Fruit fly (Drosophila melanogaster): ENCODE data around the gene CG6763.

CG6763 gene

DNA sequence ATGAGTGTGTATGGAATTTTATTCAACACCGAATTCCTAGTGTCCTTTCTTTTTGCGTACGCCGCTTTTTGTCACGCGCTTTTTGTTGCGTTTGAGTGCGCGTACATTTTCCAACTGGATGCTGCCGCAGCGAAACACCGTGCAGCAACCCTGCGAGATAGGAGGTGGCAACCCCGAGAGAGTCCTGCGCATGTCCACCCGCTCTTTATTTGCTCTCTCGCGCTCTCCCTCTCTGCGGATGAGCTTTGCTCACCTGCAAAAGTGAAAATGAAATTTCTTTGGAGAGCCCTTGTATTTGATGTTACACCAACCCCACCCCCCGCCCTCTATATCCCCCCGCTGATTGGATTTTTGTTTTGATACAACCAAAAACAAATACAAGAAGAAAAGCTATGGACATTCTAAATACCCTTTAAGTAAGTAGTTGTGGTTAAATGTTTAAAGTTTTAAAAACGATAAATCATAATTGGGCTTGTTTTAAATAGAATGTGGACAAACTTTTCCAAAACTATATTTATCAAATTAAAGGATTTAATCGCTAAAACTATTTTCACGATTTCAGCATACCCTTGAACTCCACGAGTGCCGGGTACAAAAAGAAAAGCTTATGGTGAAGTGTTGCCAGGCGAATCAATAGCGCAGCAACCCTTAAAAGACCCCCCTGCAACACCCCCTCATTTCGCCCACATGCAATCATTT lies 43.7 kb upstream of the CG6763 start (continued):
- TF ChIP-seq CG12769 (tag; optimal IDR thresholded peaks at IDR 0.05), result no peak

DNA sequence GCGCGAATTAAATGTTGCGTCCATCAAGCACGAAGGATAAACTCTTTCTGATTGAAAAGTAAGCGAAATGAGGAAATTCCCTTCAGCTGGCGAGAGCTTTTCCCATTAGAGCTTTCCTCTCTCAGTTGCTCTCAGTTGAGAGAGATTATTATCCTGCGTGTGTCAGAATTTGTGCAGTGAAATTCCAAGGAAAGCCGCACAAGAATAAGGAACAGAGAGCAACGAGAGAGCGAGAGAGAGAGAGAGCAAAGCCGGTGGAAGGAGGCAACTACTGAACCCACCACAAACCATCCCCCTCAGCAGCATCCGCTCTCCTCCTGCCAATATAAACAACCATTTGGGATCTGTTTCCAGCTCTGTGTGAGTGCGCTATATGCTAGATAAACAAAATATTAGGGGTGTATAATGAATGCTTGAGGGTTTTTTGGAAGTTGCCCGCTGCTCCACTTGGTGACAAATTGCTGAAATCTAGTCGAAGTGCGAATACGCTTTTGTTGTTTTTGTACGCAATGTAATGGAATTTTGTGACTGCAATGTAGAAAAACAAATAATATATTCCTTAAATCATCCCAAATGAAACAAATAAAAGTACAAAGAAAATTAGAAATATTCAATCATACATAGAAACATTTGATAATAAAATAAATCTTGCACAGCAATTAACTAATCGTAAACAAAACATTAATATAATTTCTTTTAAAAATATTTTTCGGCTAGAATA lies 34.8 kb upstream of the CG6763 start, which contains the start of gene CG4467:
CG4467 (minus strand) TSS at position 51 of the 721 bp plus-strand sequence.
- TF ChIP-seq Bgb (GFP tag; IDR thresholded peaks at IDR 0.05; ENCODE audit: partially characterized antibody), result peak; percentile 25; the same call in 1 of the 2 replicates
- peak; percentile 27 for TF ChIP-seq gem (tag; optimal IDR thresholded peaks at IDR 0.05)
- TF ChIP-seq bsh (GFP tag; optimal IDR thresholded peaks at IDR 0.05), result peak in 1 of 2 experiments; percentile 18
- TF ChIP-seq scrt (GFP tag; optimal IDR thresholded peaks at IDR 0.05), result peak; percentile 43
- TF ChIP-seq Trl (optimal IDR thresholded peaks at IDR 0.05), result peak; percentile 88
- TF ChIP-seq Trl (GFP tag; optimal IDR thresholded peaks at IDR 0.05), result peak; percentile 39
- peak; percentile 29 for TF ChIP-seq Hmr (GFP tag; optimal IDR thresholded peaks at IDR 0.05)
- TF ChIP-seq CG15514 (GFP tag; optimal IDR thresholded peaks at IDR 0.05), result peak; percentile 10
- TF ChIP-seq Opbp (GFP tag; IDR thresholded peaks at IDR 0.05; ENCODE audit: partially characterized antibody), result peak; percentile 55; the same call in 1 of the 3 replicates
- no peak for TF ChIP-seq Lpt (GFP tag; optimal IDR thresholded peaks at IDR 0.05)
- TF ChIP-seq zfh1 (GFP tag; IDR thresholded peaks at IDR 0.05), result no peak
- peak; percentile 48; the same call in 1 of the 2 replicates for TF ChIP-seq CG42726 (GFP tag; IDR thresholded peaks at IDR 0.05; ENCODE audit: partially characterized antibody)
- TF ChIP-seq cg (GFP tag; optimal IDR thresholded peaks at IDR 0.05), result peak; percentile 37
- TF ChIP-seq sens (GFP tag), result peak; percentile 11
- TF ChIP-seq esg (GFP tag; conservative IDR thresholded peaks at IDR 0.05), result no peak
- peak; percentile 6 for TF ChIP-seq pfk (GFP tag; optimal IDR thresholded peaks at IDR 0.05)
- peak; percentile 5; the same call in 1 of the 2 replicates for TF ChIP-seq Rfx (GFP tag; IDR thresholded peaks at IDR 0.05)
- no peak for TF ChIP-seq ems (GFP tag; optimal IDR thresholded peaks at IDR 0.05)
- TF ChIP-seq CG32772 (GFP tag; IDR thresholded peaks at IDR 0.05), result no peak
- 0 out of 2 replicates have a peak, but pooled peaks have one; percentile 16 for TF ChIP-seq CG9932 (GFP tag; IDR thresholded peaks at IDR 0.05)
- peak; percentile 95 for TF ChIP-seq abd-A (tag; optimal IDR thresholded peaks at IDR 0.05)
- TF ChIP-seq kni (GFP tag; optimal IDR thresholded peaks at IDR 0.05), result peak; percentile 37
- no peak for TF ChIP-seq CG7987 (GFP tag; optimal IDR thresholded peaks at IDR 0.05)
- TF ChIP-seq CG10274 (GFP tag; optimal IDR thresholded peaks at IDR 0.05), result peak; percentile 14
- TF ChIP-seq Fer3 (tag; optimal IDR thresholded peaks at IDR 0.05), result no peak
- no peak for TF ChIP-seq Sin3A (optimal IDR thresholded peaks at IDR 0.05)
- no peak for TF ChIP-seq eyg (GFP tag; optimal IDR thresholded peaks at IDR 0.05)
- peak; percentile 9 for TF ChIP-seq CG8924 (tag; optimal IDR thresholded peaks at IDR 0.05)
- TF ChIP-seq CG1529 (GFP tag; optimal IDR thresholded peaks at IDR 0.05), result no peak
- no peak for TF ChIP-seq Rx (GFP tag; IDR thresholded peaks at IDR 0.05)
- TF ChIP-seq ewg (GFP tag; optimal IDR thresholded peaks at IDR 0.05), result peak; percentile 30
- TF ChIP-seq trem (tag; optimal IDR thresholded peaks at IDR 0.05), result no peak
- peak; percentile 9 for TF ChIP-seq lilli (GFP tag; optimal IDR thresholded peaks at IDR 0.05)
- peak; percentile 47; the same call in 1 of the 3 replicates for TF ChIP-seq CG6791 (GFP tag; IDR thresholded peaks at IDR 0.05; ENCODE audit: partially characterized antibody)
- peak; percentile 51 for TF ChIP-seq bbx (GFP tag; IDR thresholded peaks at IDR 0.05; ENCODE audit: partially characterized antibody)
- peak; percentile 59 for TF ChIP-seq mirr (GFP tag; optimal IDR thresholded peaks at IDR 0.05)
- no peak for TF ChIP-seq chif (GFP tag; optimal IDR thresholded peaks at IDR 0.05)
- no peak for TF ChIP-seq sisA (GFP tag; IDR thresholded peaks at IDR 0.05)
- TF ChIP-seq CG17328 (GFP tag; IDR thresholded peaks at IDR 0.05), result no peak
- no peak for TF ChIP-seq CG8290 (GFP tag; optimal IDR thresholded peaks at IDR 0.05)
- peak in 1 of 2 experiments; percentile 36 for TF ChIP-seq CG8290 (tag; optimal IDR thresholded peaks at IDR 0.05)
- TF ChIP-seq nerfin-1 (tag; optimal IDR thresholded peaks at IDR 0.05), result peak; percentile 98
- TF ChIP-seq row (GFP tag; IDR thresholded peaks at IDR 0.05), result peak; percentile 64
- TF ChIP-seq Hr39 (optimal IDR thresholded peaks at IDR 0.05), result no peak
- no peak for TF ChIP-seq grau (tag; optimal IDR thresholded peaks at IDR 0.05)
- TF ChIP-seq lab (GFP tag; optimal IDR thresholded peaks at IDR 0.05), result peak; percentile 31

Measured in whole organism, embryonic.